Worm (Caenorhabditis elegans): ENCODE results near the gene Y39F10A.6.

Y39F10A.6 gene

DNA sequence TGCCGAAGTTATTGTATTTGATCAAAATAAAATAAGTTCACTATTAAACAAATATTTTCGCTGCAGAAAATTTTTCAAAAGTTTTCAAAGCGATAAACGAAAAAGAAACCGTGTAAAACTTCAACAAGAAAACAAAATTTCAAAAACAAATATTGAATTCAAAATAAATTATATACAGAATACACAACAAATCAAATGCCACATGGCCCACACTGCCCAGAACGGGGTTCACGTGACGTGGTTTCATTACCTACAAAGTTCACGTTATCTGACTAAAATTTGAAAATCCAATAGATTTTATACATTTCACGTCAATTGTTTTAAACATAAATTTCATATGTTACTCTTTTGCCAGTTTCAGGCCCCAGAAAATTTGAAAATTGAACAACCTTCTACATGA is 37.1 kb upstream of the Y39F10A.6 start, which contains the start of gene F46F5.7:
F46F5.7 (minus strand) TSS at position 101 of the 400 bp plus-strand sequence.
- no peak for TF ChIP-seq fkh-6 (tag; optimal IDR thresholded peaks at IDR 0.05)
- no peak for TF ChIP-seq nhr-232 (tag; optimal IDR thresholded peaks at IDR 0.05)
- no peak for TF ChIP-seq elt-4 (tag; optimal IDR thresholded peaks at IDR 0.05)
- TF ChIP-seq ceh-14 (tag; optimal IDR thresholded peaks at IDR 0.05), result no peak
- TF ChIP-seq unc-42 (tag; optimal IDR thresholded peaks at IDR 0.05), result no peak
- no peak for TF ChIP-seq ceh-48 (tag; optimal IDR thresholded peaks at IDR 0.05)
- no peak for TF ChIP-seq ahr-1 (tag; optimal IDR thresholded peaks at IDR 0.05)
- TF ChIP-seq hlh-6 (tag; optimal IDR thresholded peaks at IDR 0.05), result no peak
- TF ChIP-seq elt-2 (tag; optimal IDR thresholded peaks at IDR 0.05), result no peak
- TF ChIP-seq C38D4.7 (GFP tag; optimal IDR thresholded peaks at IDR 0.05), result no peak
- no peak for TF ChIP-seq pat-9 (tag; optimal IDR thresholded peaks at IDR 0.05)
- no peak for TF ChIP-seq pha-4 (tag; optimal IDR thresholded peaks at IDR 0.05)
- TF ChIP-seq ceh-22 (tag; optimal IDR thresholded peaks at IDR 0.05), result no peak
- no peak for TF ChIP-seq nfya-1 (tag; optimal IDR thresholded peaks at IDR 0.05)
- no peak for TF ChIP-seq pros-1 (tag; optimal IDR thresholded peaks at IDR 0.05)
- TF ChIP-seq ttx-3 (tag; optimal IDR thresholded peaks at IDR 0.05), result no peak
- no peak for TF ChIP-seq ama-1 (optimal IDR thresholded peaks at IDR 0.05)

DNA sequence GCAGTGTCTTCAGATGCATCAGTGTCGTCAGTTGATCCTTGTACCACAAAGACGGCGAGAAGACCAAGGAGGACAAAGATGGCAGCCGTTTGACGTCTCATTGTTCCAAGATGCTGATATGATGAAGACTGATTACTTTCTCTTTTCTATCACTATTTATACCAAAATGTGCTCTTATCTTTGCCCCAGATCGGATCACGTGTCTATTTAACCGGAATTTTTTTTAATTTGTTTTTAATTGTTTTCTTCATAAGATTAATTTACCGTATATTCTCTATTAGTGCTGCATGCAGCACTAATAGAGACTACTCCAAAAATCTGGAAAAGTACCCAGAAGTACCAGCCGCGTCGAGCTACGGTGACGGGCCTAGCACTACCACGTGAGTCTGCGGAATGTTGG is 31.3 kb upstream of the Y39F10A.6 start, which contains the start of gene msrp-3:
msrp-3 (minus strand) TSS at position 101 of the 400 bp plus-strand sequence.
- no peak for TF ChIP-seq fax-1 (tag; optimal IDR thresholded peaks at IDR 0.05)
- TF ChIP-seq ceh-6 (GFP tag; optimal IDR thresholded peaks at IDR 0.05), result no peak
- TF ChIP-seq pax-1 (tag; optimal IDR thresholded peaks at IDR 0.05), result no peak
- no peak for TF ChIP-seq K02D7.2 (tag; optimal IDR thresholded peaks at IDR 0.05)
- no peak for TF ChIP-seq ref-2 (tag; optimal IDR thresholded peaks at IDR 0.05)
- TF ChIP-seq hlh-30 (tag; optimal IDR thresholded peaks at IDR 0.05; ENCODE audit: insufficient read depth), result no peak
- TF ChIP-seq pqm-1 (tag; optimal IDR thresholded peaks at IDR 0.05), result no peak
- TF ChIP-seq C08G9.2 (tag; optimal IDR thresholded peaks at IDR 0.05), result no peak
- no peak for TF ChIP-seq rnt-1 (tag; optimal IDR thresholded peaks at IDR 0.05)
- TF ChIP-seq ceh-19 (GFP tag; optimal IDR thresholded peaks at IDR 0.05), result no peak
- TF ChIP-seq tbx-2 (tag; optimal IDR thresholded peaks at IDR 0.05), result no peak
- no peak for TF ChIP-seq ceh-24 (tag; optimal IDR thresholded peaks at IDR 0.05)
- TF ChIP-seq ahr-1 (tag; optimal IDR thresholded peaks at IDR 0.05), result no peak
- no peak for TF ChIP-seq npax-4 (tag; optimal IDR thresholded peaks at IDR 0.05)
- TF ChIP-seq sdc-2 (tag; optimal IDR thresholded peaks at IDR 0.05), result no peak
- no peak for TF ChIP-seq eyg-1 (tag; optimal IDR thresholded peaks at IDR 0.05)

DNA sequence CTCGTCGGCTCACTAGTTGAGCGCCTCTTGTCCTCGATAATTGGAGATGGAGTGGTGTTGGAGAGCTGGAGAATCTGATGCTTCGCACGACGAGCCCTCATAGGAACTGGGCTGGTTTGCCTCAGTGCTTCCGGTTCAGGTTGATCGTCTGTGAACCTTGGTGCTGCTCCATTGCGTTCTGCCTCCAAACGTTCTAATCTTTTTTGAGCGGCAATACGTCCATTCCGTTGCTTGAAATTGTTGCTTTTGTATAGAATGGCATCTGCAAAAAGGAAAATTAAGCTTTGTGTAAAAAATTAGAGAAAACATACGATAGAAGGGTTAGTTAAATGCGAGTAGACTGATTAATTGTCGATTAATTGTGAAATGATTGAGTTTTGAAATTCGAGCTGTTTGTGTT is 29.5 kb upstream of the Y39F10A.6 start, which contains the start of gene F46F5.5:
F46F5.5 (minus strand) TSS at position 101 of the 400 bp plus-strand sequence.
- TF ChIP-seq ceh-34 (tag; optimal IDR thresholded peaks at IDR 0.05), result no peak
- TF ChIP-seq ref-2 (tag; optimal IDR thresholded peaks at IDR 0.05), result no peak

DNA sequence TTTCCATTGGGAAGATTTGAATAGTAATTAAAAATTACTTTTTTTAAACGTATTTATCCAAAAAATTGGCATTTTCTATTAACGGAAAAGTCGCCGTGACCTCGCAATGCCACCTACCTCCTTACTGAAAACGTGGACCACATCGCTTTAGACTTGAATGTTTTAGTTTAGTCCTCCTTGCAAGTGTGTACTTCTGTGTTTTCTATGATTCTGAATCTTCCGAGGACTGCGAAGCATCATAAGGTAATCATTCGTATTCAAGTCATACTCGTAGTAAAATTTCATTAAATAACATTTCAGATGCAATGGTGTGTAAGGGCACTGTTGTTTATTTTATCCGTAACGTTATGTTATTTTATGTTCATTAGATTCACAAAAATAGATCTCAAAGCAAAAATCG is 25.0 kb upstream of the Y39F10A.6 start, which contains the start of gene F46F5.11:
F46F5.11 (plus strand) TSS at position 301 of the 400 bp plus-strand sequence.
- TF ChIP-seq ceh-24 (tag; optimal IDR thresholded peaks at IDR 0.05), result no peak
- TF ChIP-seq syd-9 (tag; optimal IDR thresholded peaks at IDR 0.05), result no peak
- no peak for TF ChIP-seq elt-4 (tag; optimal IDR thresholded peaks at IDR 0.05)
- no peak for TF ChIP-seq hlh-30 (tag; optimal IDR thresholded peaks at IDR 0.05; ENCODE audit: insufficient read depth)
- no peak for TF ChIP-seq npax-4 (tag; optimal IDR thresholded peaks at IDR 0.05)
- no peak for TF ChIP-seq sdc-2 (tag; optimal IDR thresholded peaks at IDR 0.05)

DNA sequence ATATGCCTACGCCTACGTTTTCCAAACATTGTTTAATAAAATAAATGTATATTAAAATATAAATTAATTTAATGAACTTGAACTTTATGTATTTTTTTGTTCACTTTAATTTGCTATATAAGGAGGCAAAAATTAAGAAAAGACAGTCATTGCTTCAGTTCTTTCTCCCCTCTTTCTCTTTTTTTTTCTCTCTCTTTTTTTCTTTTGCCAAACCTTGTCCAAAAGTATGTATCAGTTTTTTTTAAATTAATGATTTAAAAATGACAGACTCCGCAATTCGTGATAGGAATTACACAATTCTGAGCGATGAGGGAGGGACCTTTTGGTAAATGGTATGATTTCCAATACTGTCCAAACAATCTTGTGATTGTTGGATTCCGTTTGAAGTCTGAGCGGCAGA is 19.6 kb upstream of the Y39F10A.6 start, which contains the start of gene F46F5.13:
F46F5.13 (plus strand) TSS at position 301 of the 400 bp plus-strand sequence.
- no peak for TF ChIP-seq gmeb-2 (tag; optimal IDR thresholded peaks at IDR 0.05)
- TF ChIP-seq ama-1 (optimal IDR thresholded peaks at IDR 0.05), result no peak
- TF ChIP-seq ceh-9 (tag; optimal IDR thresholded peaks at IDR 0.05), result no peak
- TF ChIP-seq nhr-232 (tag; optimal IDR thresholded peaks at IDR 0.05), result no peak
- no peak for TF ChIP-seq nhr-11 (tag; optimal IDR thresholded peaks at IDR 0.05)
- TF ChIP-seq F13H6.1 (tag; optimal IDR thresholded peaks at IDR 0.05), result no peak
- TF ChIP-seq sox-2 (GFP tag; IDR thresholded peaks at IDR 0.05), result no peak
- TF ChIP-seq mec-3 (tag; optimal IDR thresholded peaks at IDR 0.05; ENCODE audit: borderline replicate concordance), result no peak
- TF ChIP-seq unc-42 (tag; optimal IDR thresholded peaks at IDR 0.05), result no peak
- no peak for TF ChIP-seq pat-9 (tag; optimal IDR thresholded peaks at IDR 0.05)
- TF ChIP-seq tbx-2 (tag; optimal IDR thresholded peaks at IDR 0.05), result no peak
- TF ChIP-seq hlh-30 (tag; optimal IDR thresholded peaks at IDR 0.05; ENCODE audit: insufficient read depth), result no peak
- no peak for TF ChIP-seq lin-11 (tag; optimal IDR thresholded peaks at IDR 0.05)
- TF ChIP-seq unc-55 (GFP tag; optimal IDR thresholded peaks at IDR 0.05), result no peak

All from whole organism, late embryonic.